Worm (Caenorhabditis elegans) whole organism, L1 larva: ENCODE data around the gene C04G6.2.

Source experiments
- C16A3.4 ChIP-seq: fragments of 150-350 bp; optimal IDR thresholded peaks from 2 replicates; lab custom pipeline; 2014; ENCODE audit warnings: missing biosample characterization, missing genetic modification characterization
- F16B12.6 ChIP-seq: fragments of 150-350 bp; optimal IDR thresholded peaks from 2 replicates; lab custom pipeline; 2014; ENCODE audit warnings: missing biosample characterization, missing genetic modification characterization
- Y116A8C.19 ChIP-seq: sonication (generic microtip); optimal IDR thresholded peaks from 2 replicates; lab custom pipeline; 2016; ENCODE audit warnings: missing compliant biosample characterization, missing genetic modification characterization, borderline replicate concordance
- aha-1 ChIP-seq: fragments of 150-350 bp; optimal IDR thresholded peaks from 2 replicates; lab custom pipeline; 2014; ENCODE audit warnings: missing biosample characterization, missing genetic modification characterization
- alr-1 ChIP-seq: fragments of 200-800 bp; sonication (Bioruptor generic); optimal IDR thresholded peaks from 2 replicates; lab custom pipeline; 2018; ENCODE audit warnings: borderline replicate concordance, mild to moderate bottlenecking, missing genetic modification characterization, missing compliant biosample characterization
- ama-1 ChIP-seq: fragments of 150-350 bp; optimal IDR thresholded peaks from 2 replicates; lab custom pipeline; 2014
- ceh-63 ChIP-seq: fragments of 200-800 bp; sonication (Bioruptor generic); optimal IDR thresholded peaks from 2 replicates; lab custom pipeline; 2018; ENCODE audit warnings: mild to moderate bottlenecking, missing genetic modification characterization, missing compliant biosample characterization
- ceh-82 ChIP-seq, 3 experiments: fragments of 150-350 bp in 1 of 3; sonication (generic microtip) in 2 of 3; optimal IDR thresholded peaks; 2 replicates each; lab custom pipeline; 2014 to 2017; ENCODE audit warnings: missing biosample characterization in 3 of 3, missing genetic modification characterization in 3 of 3
- ceh-88 ChIP-seq: fragments of 200-800 bp; sonication (Bioruptor generic); IDR thresholded peaks from 2 replicates; pipeline ENCODE4 v1.3.6; 2022; ENCODE audit warnings: missing genetic modification characterization, missing compliant biosample characterization
- ceh-90 ChIP-seq: sonication (generic microtip); optimal IDR thresholded peaks from 2 replicates; lab custom pipeline; 2016; ENCODE audit warnings: missing genetic modification characterization, missing compliant biosample characterization
- dpl-1 ChIP-seq, 3 experiments: fragments of 150-350 bp in 2 of 3; sonication (generic microtip) in 1 of 3; optimal IDR thresholded peaks; 2 replicates each; lab custom pipeline; 2014 to 2017; ENCODE audit warnings: missing biosample characterization in 3 of 3, missing genetic modification characterization in 3 of 3, missing genetic modification reagents in 3 of 3
- dsc-1 ChIP-seq: sonication (generic microtip); optimal IDR thresholded peaks from 2 replicates; lab custom pipeline; 2016; ENCODE audit warnings: mild to moderate bottlenecking, missing genetic modification characterization, missing compliant biosample characterization
- efl-1 ChIP-seq, 4 experiments: fragments of 150-350 bp; optimal IDR thresholded peaks in 3 of 4; peaks in 1 of 4; 1 replicate in 1 of 4; 2 replicates in 3 of 4; lab custom pipeline; 2014; ENCODE audit warnings: missing biosample characterization in 2 of 4, missing genetic modification characterization in 2 of 4, missing genetic modification reagents in 2 of 4
- egl-27 ChIP-seq, 2 experiments: fragments of 150-350 bp in 1 of 2; sonication (generic microtip); optimal IDR thresholded peaks; 3 replicates each; lab custom pipeline; 2017 to 2018; ENCODE audit warnings: missing biosample characterization in 2 of 2, missing genetic modification characterization in 2 of 2, missing genetic modification reagents in 2 of 2
- elt-2 ChIP-seq: sonication (generic microtip); optimal IDR thresholded peaks from 2 replicates; lab custom pipeline; 2016; ENCODE audit warnings: missing genetic modification characterization, mild to moderate bottlenecking, inconsistent platforms, missing compliant biosample characterization, missing genetic modification reagents
- elt-3 ChIP-seq, 6 experiments: fragments of 150-350 bp in 1 of 6; sonication (generic microtip); optimal IDR thresholded peaks; 2 replicates each; lab custom pipeline; 2017 to 2018; ENCODE audit warnings: missing biosample characterization in 6 of 6, missing genetic modification characterization in 6 of 6, inconsistent platforms in 1 of 6
- ets-5 ChIP-seq: fragments of 200-800 bp; sonication (Bioruptor generic); IDR thresholded peaks from 2 replicates; pipeline ENCODE4 v1.3.6; 2022; ENCODE audit warnings: missing genetic modification characterization, missing compliant biosample characterization
- fkh-10 ChIP-seq: sonication (generic microtip); optimal IDR thresholded peaks from 2 replicates; lab custom pipeline; 2017; ENCODE audit warnings: missing biosample characterization, missing genetic modification reagents, missing genetic modification characterization
- fos-1 ChIP-seq: fragments of 150-350 bp; optimal IDR thresholded peaks from 2 replicates; lab custom pipeline; 2014; ENCODE audit warnings: missing biosample characterization, missing genetic modification characterization
- grh-1 ChIP-seq: fragments of 200-800 bp; sonication (Bioruptor generic); IDR thresholded peaks from 2 replicates; pipeline ENCODE4 v1.3.6; 2022; ENCODE audit warnings: missing genetic modification reagents, missing genetic modification characterization, missing compliant biosample characterization
- hlh-4 ChIP-seq: sonication (generic microtip); optimal IDR thresholded peaks from 2 replicates; lab custom pipeline; 2016; ENCODE audit warnings: mild to moderate bottlenecking, missing genetic modification characterization, missing compliant biosample characterization
- hpl-2 ChIP-seq: fragments of 150-350 bp; optimal IDR thresholded peaks from 2 replicates; lab custom pipeline; 2014; ENCODE audit warnings: missing biosample characterization, missing genetic modification reagents, missing genetic modification characterization
- irx-1 ChIP-seq: sonication (generic microtip); optimal IDR thresholded peaks from 2 replicates; lab custom pipeline; 2016; ENCODE audit warnings: missing genetic modification characterization, missing compliant biosample characterization
- isw-1 ChIP-seq: fragments of 200-800 bp; sonication (Bioruptor generic); IDR thresholded peaks from 2 replicates; pipeline ENCODE4 v1.3.6; 2022; ENCODE audit warnings: missing genetic modification characterization, missing compliant biosample characterization
- lin-13 ChIP-seq: fragments of 150-350 bp; optimal IDR thresholded peaks from 2 replicates; lab custom pipeline; 2014; ENCODE audit warnings: missing biosample characterization, missing genetic modification reagents, missing genetic modification characterization
- lin-14 ChIP-seq: fragments of 200-800 bp; sonication (Bioruptor generic); optimal IDR thresholded peaks from 2 replicates; lab custom pipeline; 2018; ENCODE audit warnings: mild to moderate bottlenecking, missing genetic modification characterization, moderate library complexity, missing compliant biosample characterization
- lin-35 ChIP-seq, 2 experiments: fragments of 150-350 bp; optimal IDR thresholded peaks; 2 replicates each; lab custom pipeline; 2014; ENCODE audit warnings: missing biosample characterization in 2 of 2, missing genetic modification characterization in 2 of 2, missing genetic modification reagents in 2 of 2
- lin-39 ChIP-seq: fragments of 150-350 bp; optimal IDR thresholded peaks from 2 replicates; lab custom pipeline; 2014; ENCODE audit warnings: missing biosample characterization, missing genetic modification reagents, missing genetic modification characterization
- nhr-12 ChIP-seq: sonication (generic microtip); optimal IDR thresholded peaks from 2 replicates; lab custom pipeline; 2017; ENCODE audit warnings: missing biosample characterization, missing genetic modification characterization
- nhr-19 ChIP-seq: fragments of 200-800 bp; sonication (Bioruptor generic); conservative IDR thresholded peaks from 2 replicates; pipeline ENCODE4 v1.3.6; 2022; ENCODE audit warnings: missing genetic modification characterization, missing compliant biosample characterization
- nhr-20 ChIP-seq: sonication (generic microtip); optimal IDR thresholded peaks from 2 replicates; lab custom pipeline; 2016; ENCODE audit warnings: mild to moderate bottlenecking, missing genetic modification characterization, missing compliant biosample characterization
- nhr-237 ChIP-seq: fragments of 150-350 bp; optimal IDR thresholded peaks from 2 replicates; lab custom pipeline; 2014; ENCODE audit warnings: missing biosample characterization, missing genetic modification characterization
- nhr-28 ChIP-seq: fragments of 150-350 bp; optimal IDR thresholded peaks from 2 replicates; lab custom pipeline; 2014; ENCODE audit warnings: missing biosample characterization, missing genetic modification characterization
- nhr-47 ChIP-seq: sonication (generic microtip); optimal IDR thresholded peaks from 2 replicates; lab custom pipeline; 2016; ENCODE audit warnings: mild to moderate bottlenecking, missing genetic modification characterization, moderate library complexity, missing compliant biosample characterization
- nhr-76 ChIP-seq: sonication (generic microtip); optimal IDR thresholded peaks from 2 replicates; lab custom pipeline; 2017; ENCODE audit warnings: missing biosample characterization, missing genetic modification characterization
- nhr-77 ChIP-seq: fragments of 150-350 bp; optimal IDR thresholded peaks from 2 replicates; lab custom pipeline; 2014; ENCODE audit warnings: missing biosample characterization, missing genetic modification characterization
- nhr-90 ChIP-seq: sonication (generic microtip); optimal IDR thresholded peaks from 2 replicates; lab custom pipeline; 2016; ENCODE audit warnings: mild to moderate bottlenecking, missing genetic modification characterization, missing compliant biosample characterization; ENCODE audit not compliant: poor library complexity
- pqm-1 ChIP-seq: sonication (generic microtip); optimal IDR thresholded peaks from 3 replicates; lab custom pipeline; 2017; ENCODE audit warnings: missing biosample characterization, missing genetic modification characterization
- skn-1 ChIP-seq: fragments of 150-350 bp; optimal IDR thresholded peaks from 2 replicates; lab custom pipeline; 2014; ENCODE audit warnings: missing biosample characterization, missing genetic modification characterization
- snpc-4 ChIP-seq: fragments of 150-350 bp; optimal IDR thresholded peaks from 2 replicates; lab custom pipeline; 2014; ENCODE audit warnings: missing biosample characterization, missing genetic modification characterization
- sup-37 ChIP-seq: fragments of 200-800 bp; sonication (Bioruptor generic); optimal IDR thresholded peaks from 2 replicates; lab custom pipeline; 2018; ENCODE audit warnings: mild to moderate bottlenecking, missing genetic modification characterization, missing compliant biosample characterization
- swsn-7 ChIP-seq: sonication (generic microtip); optimal IDR thresholded peaks from 2 replicates; lab custom pipeline; 2016; ENCODE audit warnings: missing genetic modification characterization, missing compliant biosample characterization
- tbx-2 ChIP-seq: sonication (generic microtip); optimal IDR thresholded peaks from 2 replicates; lab custom pipeline; 2016; ENCODE audit warnings: missing genetic modification characterization, missing compliant biosample characterization
- tlp-1 ChIP-seq: fragments of 150-350 bp; optimal IDR thresholded peaks from 2 replicates; lab custom pipeline; 2014; ENCODE audit warnings: missing biosample characterization, missing genetic modification characterization
- unc-130 ChIP-seq: fragments of 150-350 bp; optimal IDR thresholded peaks from 2 replicates; lab custom pipeline; 2017; ENCODE audit warnings: missing biosample characterization, missing genetic modification characterization, inconsistent platforms
- unc-62 ChIP-seq: fragments of 150-350 bp; optimal IDR thresholded peaks from 2 replicates; lab custom pipeline; 2014; ENCODE audit warnings: missing biosample characterization, missing genetic modification reagents, missing genetic modification characterization
- unc-86 ChIP-seq: sonication (generic microtip); optimal IDR thresholded peaks from 2 replicates; lab custom pipeline; 2016; ENCODE audit warnings: missing genetic modification characterization, missing compliant biosample characterization
- unc-98 ChIP-seq: fragments of 200-800 bp; sonication (Bioruptor generic); IDR thresholded peaks from 2 replicates; pipeline ENCODE4 v1.3.6; 2022; ENCODE audit warnings: missing genetic modification characterization, missing compliant biosample characterization
- vab-15 ChIP-seq: sonication (generic microtip); optimal IDR thresholded peaks from 2 replicates; lab custom pipeline; 2017; ENCODE audit warnings: missing genotype, mild to moderate bottlenecking, missing genetic modification characterization, missing compliant biosample characterization
- xbp-1 ChIP-seq: sonication (generic microtip); optimal IDR thresholded peaks from 2 replicates; lab custom pipeline; 2016; ENCODE audit warnings: missing genetic modification characterization, missing compliant biosample characterization
- zag-1 ChIP-seq: fragments of 150-350 bp; optimal IDR thresholded peaks from 2 replicates; lab custom pipeline; 2014; ENCODE audit warnings: missing biosample characterization, missing genetic modification characterization
- zip-4 ChIP-seq: fragments of 200-800 bp; sonication (Bioruptor generic); optimal IDR thresholded peaks from 2 replicates; lab custom pipeline; 2018; ENCODE audit warnings: mild to moderate bottlenecking, missing genetic modification characterization, moderate library complexity, missing compliant biosample characterization
- ztf-4 ChIP-seq: fragments of 150-350 bp; optimal IDR thresholded peaks from 2 replicates; lab custom pipeline; 2014; ENCODE audit warnings: missing biosample characterization, missing genetic modification characterization

C04G6.2 gene

ce11 chrII:5057315-5057714, 35.7 kb upstream of the C04G6.2 start (continued):
- TF ChIP-seq elt-3 (tag; optimal IDR thresholded peaks at IDR 0.05; lab: Kevin White, UChicago), result peak in 1 of 6 experiments; percentile 59
- no peak for TF ChIP-seq ceh-88 (GFP tag; lab: Robert Waterston, UW)
- peak; percentile 23 for TF ChIP-seq nhr-77 (tag; lab: Kevin White, UChicago)
- no peak for TF ChIP-seq ama-1 (lab: Kevin White, UChicago)
- peak; percentile 89 for TF ChIP-seq elt-2 (tag; lab: Kevin White, UChicago)
- no peak for TF ChIP-seq nhr-76 (tag; lab: Kevin White, UChicago)
- peak; percentile 31 to 47 (median 44) for TF ChIP-seq dpl-1 (GFP tag; optimal IDR thresholded peaks at IDR 0.05; lab: Kevin White, UChicago)
- TF ChIP-seq tbx-2 (tag; lab: Kevin White, UChicago), result peak; percentile 54
- TF ChIP-seq lin-35 (GFP tag; optimal IDR thresholded peaks at IDR 0.05; lab: Kevin White, UChicago), result peak; percentile 53 to 77
- TF ChIP-seq ztf-4 (tag; lab: Kevin White, UChicago), result no peak
- TF ChIP-seq aha-1 (tag; lab: Kevin White, UChicago), result no peak
- TF ChIP-seq nhr-19, result peak; percentile 76
- no peak for TF ChIP-seq nhr-28 (tag; lab: Kevin White, UChicago)
- no peak for TF ChIP-seq nhr-12 (tag; lab: Kevin White, UChicago)
- TF ChIP-seq skn-1 (tag; lab: Kevin White, UChicago), result peak; percentile 43
- peak; percentile 26 for TF ChIP-seq F16B12.6 (tag; lab: Kevin White, UChicago)
- TF ChIP-seq nhr-47 (tag; lab: Kevin White, UChicago), result peak; percentile 70
- TF ChIP-seq efl-1 (optimal IDR thresholded peaks at IDR 0.05; lab: Kevin White, UChicago), result peak; percentile 41 to 67
- peak; percentile 39 to 94 for TF ChIP-seq efl-1 (GFP tag; optimal IDR thresholded peaks at IDR 0.05 in 1 of 2; lab: Kevin White, UChicago)
- 0 out of 2 replicates have a peak, but pooled peaks have one; percentile 21 for TF ChIP-seq grh-1 (GFP tag; lab: Robert Waterston, UW)
- no peak for TF ChIP-seq ceh-90
- peak; percentile 49 for TF ChIP-seq xbp-1 (tag; lab: Kevin White, UChicago)
- TF ChIP-seq pqm-1, result no peak
- TF ChIP-seq unc-86 (tag; lab: Kevin White, UChicago), result no peak
- TF ChIP-seq unc-62 (GFP tag; lab: Kevin White, UChicago), result no peak
- peak in 2 of 3 experiments; percentile 11 for TF ChIP-seq ceh-82 (tag; optimal IDR thresholded peaks at IDR 0.05; lab: Kevin White, UChicago)
- peak; percentile 32 for TF ChIP-seq zip-4
- TF ChIP-seq snpc-4 (tag; lab: Kevin White, UChicago), result peak; percentile 98
- peak; percentile 62 for TF ChIP-seq lin-13 (GFP tag; lab: Kevin White, UChicago)
- TF ChIP-seq tlp-1 (tag; lab: Kevin White, UChicago), result no peak
- no peak for TF ChIP-seq ceh-63 (GFP tag; lab: Kevin White, UChicago)
- no peak for TF ChIP-seq lin-39 (tag; lab: Kevin White, UChicago)
- TF ChIP-seq irx-1 (tag; lab: Kevin White, UChicago), result no peak
- peak; percentile 29 for TF ChIP-seq fos-1 (tag; lab: Kevin White, UChicago)
- peak; percentile 52 for TF ChIP-seq dsc-1
- no peak for TF ChIP-seq nhr-237
- no peak for TF ChIP-seq sup-37 (GFP tag; lab: Kevin White, UChicago)
- no peak for TF ChIP-seq fkh-10
- TF ChIP-seq alr-1 (tag; lab: Kevin White, UChicago), result no peak
- TF ChIP-seq swsn-7 (tag; lab: Kevin White, UChicago), result peak; percentile 59
- TF ChIP-seq Y116A8C.19 (tag; lab: Kevin White, UChicago), result no peak
- no peak for TF ChIP-seq zag-1 (tag; lab: Kevin White, UChicago)
- no peak; the same call in 1 of the 2 replicates for TF ChIP-seq isw-1 (GFP tag; lab: Robert Waterston, UW)
- peak; percentile 38 for TF ChIP-seq unc-130 (tag; lab: Kevin White, UChicago)
- TF ChIP-seq nhr-90 (tag; lab: Kevin White, UChicago), result peak; percentile 74
- TF ChIP-seq vab-15, result no peak
- no peak for TF ChIP-seq ets-5
- peak; percentile 76 for TF ChIP-seq nhr-20 (tag; lab: Kevin White, UChicago)
- TF ChIP-seq hpl-2 (GFP tag; lab: Kevin White, UChicago), result no peak
- TF ChIP-seq lin-14 (GFP tag; lab: Kevin White, UChicago), result peak; percentile 53
- TF ChIP-seq unc-98 (GFP tag; lab: Robert Waterston, UW), result no peak
- TF ChIP-seq egl-27 (tag; optimal IDR thresholded peaks at IDR 0.05; lab: Kevin White, UChicago), result no peak
- TF ChIP-seq C16A3.4 (tag; lab: Kevin White, UChicago), result peak; percentile 44
- TF ChIP-seq hlh-4 (tag; lab: Kevin White, UChicago), result no peak
